Worm (Caenorhabditis elegans) whole organism, L1 larva: ENCODE measurements around the gene vit-2.

ENCODE experiments used
- C04F5.9 ChIP-seq: sonication (generic microtip); optimal IDR thresholded peaks from 2 replicates; lab custom pipeline; 2016; ENCODE audit warnings: missing genetic modification characterization, missing compliant biosample characterization
- C16A3.4 ChIP-seq: fragments of 150-350 bp; optimal IDR thresholded peaks from 2 replicates; lab custom pipeline; 2014; ENCODE audit warnings: missing biosample characterization, missing genetic modification characterization
- C34B4.2 ChIP-seq: sonication (generic microtip); optimal IDR thresholded peaks from 2 replicates; lab custom pipeline; 2017; ENCODE audit warnings: mild to moderate bottlenecking, missing genetic modification characterization, missing compliant biosample characterization
- F16B12.6 ChIP-seq: fragments of 150-350 bp; optimal IDR thresholded peaks from 2 replicates; lab custom pipeline; 2014; ENCODE audit warnings: missing biosample characterization, missing genetic modification characterization
- ama-1 ChIP-seq: fragments of 150-350 bp; optimal IDR thresholded peaks from 2 replicates; lab custom pipeline; 2014
- blmp-1 ChIP-seq: fragments of 150-350 bp; optimal IDR thresholded peaks from 2 replicates; lab custom pipeline; 2014; ENCODE audit warnings: missing biosample characterization, missing genetic modification characterization
- ceh-82 ChIP-seq, 3 experiments: fragments of 150-350 bp in 1 of 3; sonication (generic microtip) in 2 of 3; optimal IDR thresholded peaks; 2 replicates each; lab custom pipeline; 2014 to 2017; ENCODE audit warnings: missing biosample characterization in 3 of 3, missing genetic modification characterization in 3 of 3
- ceh-88 ChIP-seq: fragments of 200-800 bp; sonication (Bioruptor generic); IDR thresholded peaks from 2 replicates; pipeline ENCODE4 v1.3.6; 2022; ENCODE audit warnings: missing genetic modification characterization, missing compliant biosample characterization
- ces-1 ChIP-seq: fragments of 150-350 bp; optimal IDR thresholded peaks from 2 replicates; lab custom pipeline; 2014; ENCODE audit warnings: missing biosample characterization, missing genetic modification reagents, missing genetic modification characterization
- efl-1 ChIP-seq, 4 experiments: fragments of 150-350 bp; optimal IDR thresholded peaks in 3 of 4; peaks in 1 of 4; 1 replicate in 1 of 4; 2 replicates in 3 of 4; lab custom pipeline; 2014; ENCODE audit warnings: missing biosample characterization in 2 of 4, missing genetic modification characterization in 2 of 4, missing genetic modification reagents in 2 of 4
- efl-3 ChIP-seq: fragments of 200-800 bp; sonication (Bioruptor generic); optimal IDR thresholded peaks from 2 replicates; lab custom pipeline; 2018; ENCODE audit warnings: mild to moderate bottlenecking, missing genetic modification characterization, missing compliant biosample characterization
- egl-13 ChIP-seq: sonication (generic microtip); optimal IDR thresholded peaks from 2 replicates; lab custom pipeline; 2016; ENCODE audit warnings: missing genotype, missing genetic modification reagents, missing genetic modification characterization, missing compliant biosample characterization
- elt-2 ChIP-seq: sonication (generic microtip); optimal IDR thresholded peaks from 2 replicates; lab custom pipeline; 2016; ENCODE audit warnings: missing genetic modification characterization, mild to moderate bottlenecking, inconsistent platforms, missing compliant biosample characterization, missing genetic modification reagents
- elt-3 ChIP-seq, 6 experiments: fragments of 150-350 bp in 1 of 6; sonication (generic microtip); optimal IDR thresholded peaks; 2 replicates each; lab custom pipeline; 2017 to 2018; ENCODE audit warnings: missing biosample characterization in 6 of 6, missing genetic modification characterization in 6 of 6, inconsistent platforms in 1 of 6
- fkh-10 ChIP-seq: sonication (generic microtip); optimal IDR thresholded peaks from 2 replicates; lab custom pipeline; 2017; ENCODE audit warnings: missing biosample characterization, missing genetic modification reagents, missing genetic modification characterization
- fkh-4 ChIP-seq: sonication (generic microtip); optimal IDR thresholded peaks from 2 replicates; lab custom pipeline; 2016; ENCODE audit warnings: missing compliant biosample characterization, missing genetic modification characterization, borderline replicate concordance
- grh-1 ChIP-seq: fragments of 200-800 bp; sonication (Bioruptor generic); IDR thresholded peaks from 2 replicates; pipeline ENCODE4 v1.3.6; 2022; ENCODE audit warnings: missing genetic modification reagents, missing genetic modification characterization, missing compliant biosample characterization
- hlh-4 ChIP-seq: sonication (generic microtip); optimal IDR thresholded peaks from 2 replicates; lab custom pipeline; 2016; ENCODE audit warnings: mild to moderate bottlenecking, missing genetic modification characterization, missing compliant biosample characterization
- hpl-2 ChIP-seq: fragments of 150-350 bp; optimal IDR thresholded peaks from 2 replicates; lab custom pipeline; 2014; ENCODE audit warnings: missing biosample characterization, missing genetic modification reagents, missing genetic modification characterization
- jun-1 ChIP-seq: fragments of 150-350 bp; optimal IDR thresholded peaks from 2 replicates; lab custom pipeline; 2014; ENCODE audit warnings: missing biosample characterization, missing genetic modification reagents, missing genetic modification characterization
- lin-13 ChIP-seq: fragments of 150-350 bp; optimal IDR thresholded peaks from 2 replicates; lab custom pipeline; 2014; ENCODE audit warnings: missing biosample characterization, missing genetic modification reagents, missing genetic modification characterization
- lin-15B ChIP-seq: fragments of 150-350 bp; sonication (generic microtip); optimal IDR thresholded peaks from 3 replicates; lab custom pipeline; 2014; ENCODE audit warnings: missing biosample characterization, missing genetic modification characterization
- lin-35 ChIP-seq, 2 experiments: fragments of 150-350 bp; optimal IDR thresholded peaks; 2 replicates each; lab custom pipeline; 2014; ENCODE audit warnings: missing biosample characterization in 2 of 2, missing genetic modification characterization in 2 of 2, missing genetic modification reagents in 2 of 2
- lin-39 ChIP-seq: fragments of 150-350 bp; optimal IDR thresholded peaks from 2 replicates; lab custom pipeline; 2014; ENCODE audit warnings: missing biosample characterization, missing genetic modification reagents, missing genetic modification characterization
- lsy-2 ChIP-seq, 2 experiments: fragments of 150-350 bp; optimal IDR thresholded peaks; 2 replicates each; lab custom pipeline; 2014; ENCODE audit warnings: missing biosample characterization in 2 of 2, missing genetic modification characterization in 2 of 2
- mab-9 ChIP-seq: fragments of 200-800 bp; sonication (Bioruptor generic); IDR thresholded peaks from 2 replicates; pipeline ENCODE4 v1.3.6; 2022; ENCODE audit warnings: missing genetic modification reagents, missing genetic modification characterization, missing compliant biosample characterization
- mef-2 ChIP-seq: fragments of 150-350 bp; optimal IDR thresholded peaks from 2 replicates; lab custom pipeline; 2014; ENCODE audit warnings: missing biosample characterization, missing genetic modification characterization
- mep-1 ChIP-seq: fragments of 150-350 bp; optimal IDR thresholded peaks from 2 replicates; lab custom pipeline; 2014; ENCODE audit warnings: missing biosample characterization, missing genetic modification characterization
- nhr-12 ChIP-seq: sonication (generic microtip); optimal IDR thresholded peaks from 2 replicates; lab custom pipeline; 2017; ENCODE audit warnings: missing biosample characterization, missing genetic modification characterization
- nhr-19 ChIP-seq: fragments of 200-800 bp; sonication (Bioruptor generic); conservative IDR thresholded peaks from 2 replicates; pipeline ENCODE4 v1.3.6; 2022; ENCODE audit warnings: missing genetic modification characterization, missing compliant biosample characterization
- nhr-237 ChIP-seq: fragments of 150-350 bp; optimal IDR thresholded peaks from 2 replicates; lab custom pipeline; 2014; ENCODE audit warnings: missing biosample characterization, missing genetic modification characterization
- nhr-71 ChIP-seq: sonication (generic microtip); optimal IDR thresholded peaks from 2 replicates; lab custom pipeline; 2016; ENCODE audit warnings: mild to moderate bottlenecking, missing genetic modification characterization, moderate library complexity, missing compliant biosample characterization
- nhr-76 ChIP-seq: sonication (generic microtip); optimal IDR thresholded peaks from 2 replicates; lab custom pipeline; 2017; ENCODE audit warnings: missing biosample characterization, missing genetic modification characterization
- nhr-77 ChIP-seq: fragments of 150-350 bp; optimal IDR thresholded peaks from 2 replicates; lab custom pipeline; 2014; ENCODE audit warnings: missing biosample characterization, missing genetic modification characterization
- nhr-85 ChIP-seq: sonication (generic microtip); peaks from one replicate; lab custom pipeline; 2016; ENCODE audit warnings: missing genetic modification characterization, inconsistent platforms, missing compliant biosample characterization
- nhr-90 ChIP-seq: sonication (generic microtip); optimal IDR thresholded peaks from 2 replicates; lab custom pipeline; 2016; ENCODE audit warnings: mild to moderate bottlenecking, missing genetic modification characterization, missing compliant biosample characterization; ENCODE audit not compliant: poor library complexity
- pag-3 ChIP-seq: sonication (generic microtip); optimal IDR thresholded peaks from 2 replicates; lab custom pipeline; 2017; ENCODE audit warnings: missing genetic modification characterization, mild to moderate bottlenecking, missing compliant biosample characterization, antibody characterized with exemption, borderline replicate concordance; ENCODE audit not compliant: insufficient read depth
- pqm-1 ChIP-seq: sonication (generic microtip); optimal IDR thresholded peaks from 3 replicates; lab custom pipeline; 2017; ENCODE audit warnings: missing biosample characterization, missing genetic modification characterization
- skn-1 ChIP-seq: fragments of 150-350 bp; optimal IDR thresholded peaks from 2 replicates; lab custom pipeline; 2014; ENCODE audit warnings: missing biosample characterization, missing genetic modification characterization
- snpc-4 ChIP-seq: fragments of 150-350 bp; optimal IDR thresholded peaks from 2 replicates; lab custom pipeline; 2014; ENCODE audit warnings: missing biosample characterization, missing genetic modification characterization
- snu-23 ChIP-seq: sonication (generic microtip); optimal IDR thresholded peaks from 2 replicates; lab custom pipeline; 2016; ENCODE audit warnings: missing genetic modification characterization, missing compliant biosample characterization
- sox-4 ChIP-seq: sonication (generic microtip); optimal IDR thresholded peaks from 2 replicates; lab custom pipeline; 2016; ENCODE audit warnings: missing genetic modification characterization, missing compliant biosample characterization
- sup-37 ChIP-seq: fragments of 200-800 bp; sonication (Bioruptor generic); optimal IDR thresholded peaks from 2 replicates; lab custom pipeline; 2018; ENCODE audit warnings: mild to moderate bottlenecking, missing genetic modification characterization, missing compliant biosample characterization
- tbx-2 ChIP-seq: sonication (generic microtip); optimal IDR thresholded peaks from 2 replicates; lab custom pipeline; 2016; ENCODE audit warnings: missing genetic modification characterization, missing compliant biosample characterization
- unc-30 ChIP-seq: sonication (generic microtip); optimal IDR thresholded peaks from 2 replicates; lab custom pipeline; 2017; ENCODE audit warnings: missing biosample characterization, missing genetic modification characterization
- unc-62 ChIP-seq: fragments of 150-350 bp; optimal IDR thresholded peaks from 2 replicates; lab custom pipeline; 2014; ENCODE audit warnings: missing biosample characterization, missing genetic modification reagents, missing genetic modification characterization
- unc-86 ChIP-seq: sonication (generic microtip); optimal IDR thresholded peaks from 2 replicates; lab custom pipeline; 2016; ENCODE audit warnings: missing genetic modification characterization, missing compliant biosample characterization
- unc-98 ChIP-seq: fragments of 200-800 bp; sonication (Bioruptor generic); IDR thresholded peaks from 2 replicates; pipeline ENCODE4 v1.3.6; 2022; ENCODE audit warnings: missing genetic modification characterization, missing compliant biosample characterization
- vab-15 ChIP-seq: sonication (generic microtip); optimal IDR thresholded peaks from 2 replicates; lab custom pipeline; 2017; ENCODE audit warnings: missing genotype, mild to moderate bottlenecking, missing genetic modification characterization, missing compliant biosample characterization
- xbp-1 ChIP-seq: sonication (generic microtip); optimal IDR thresholded peaks from 2 replicates; lab custom pipeline; 2016; ENCODE audit warnings: missing genetic modification characterization, missing compliant biosample characterization
- zag-1 ChIP-seq: fragments of 150-350 bp; optimal IDR thresholded peaks from 2 replicates; lab custom pipeline; 2014; ENCODE audit warnings: missing biosample characterization, missing genetic modification characterization
- zip-4 ChIP-seq: fragments of 200-800 bp; sonication (Bioruptor generic); optimal IDR thresholded peaks from 2 replicates; lab custom pipeline; 2018; ENCODE audit warnings: mild to moderate bottlenecking, missing genetic modification characterization, moderate library complexity, missing compliant biosample characterization
- ztf-4 ChIP-seq: fragments of 150-350 bp; optimal IDR thresholded peaks from 2 replicates; lab custom pipeline; 2014; ENCODE audit warnings: missing biosample characterization, missing genetic modification characterization

vit-2 gene

DNA sequence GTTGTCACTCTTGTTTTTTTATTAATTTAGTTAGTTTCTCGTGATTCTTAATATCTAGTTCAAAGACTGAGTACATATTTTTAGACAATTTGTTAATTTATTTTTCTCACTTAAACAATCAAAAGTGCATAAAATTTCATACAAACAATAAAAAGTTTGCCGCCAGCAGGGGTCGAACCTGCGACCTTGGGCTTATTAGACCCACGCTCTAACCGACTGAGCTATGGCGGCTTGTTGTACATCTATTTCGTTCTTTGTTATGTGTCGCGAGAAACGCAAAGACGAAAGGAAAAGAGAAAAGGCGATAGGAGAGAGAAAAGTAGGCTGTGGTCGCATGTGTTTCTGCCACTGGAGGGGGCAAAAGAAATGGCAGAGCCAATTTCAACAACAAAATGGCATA is 15.4 kb upstream of the vit-2 start (continued):
- TF ChIP-seq ama-1 (no peak), unc-30 (tag; lab: Kevin White, UChicago) (no peak), ces-1 (no peak), F16B12.6 (tag; lab: Kevin White, UChicago) (no peak), zip-4 (no peak), elt-2 (peak; percentile 59), nhr-237 (no peak), hpl-2 (GFP tag; lab: Kevin White, UChicago) (no peak), grh-1 (GFP tag; lab: Robert Waterston, UW) (peak; percentile 11; the same call in 1 of the 2 replicates), mef-2 (tag; lab: Kevin White, UChicago) (peak; percentile 54), lin-39 (tag; lab: Kevin White, UChicago) (no peak), snu-23 (GFP tag; lab: Kevin White, UChicago) (peak; percentile 89), xbp-1 (peak; percentile 81), fkh-4 (no peak), skn-1 (tag; lab: Kevin White, UChicago) (peak; percentile 74), efl-1 (optimal IDR thresholded peaks at IDR 0.05; lab: Kevin White, UChicago) (peak; percentile 25 to 42), efl-1 (GFP tag; optimal IDR thresholded peaks at IDR 0.05 in 1 of 2; lab: Kevin White, UChicago) (no peak), pag-3 (tag; lab: Kevin White, UChicago) (peak; percentile 56), fkh-10 (peak; percentile 81), C04F5.9 (tag; lab: Kevin White, UChicago) (peak; percentile 25), unc-62 (GFP tag; lab: Kevin White, UChicago) (peak; percentile 13), blmp-1 (tag; lab: Kevin White, UChicago) (peak; percentile 76), lin-15B (tag; lab: Kevin White, UChicago) (no peak), unc-86 (tag; lab: Kevin White, UChicago) (peak; percentile 57), lin-35 (GFP tag; optimal IDR thresholded peaks at IDR 0.05; lab: Kevin White, UChicago) (peak; percentile 50 to 75), mep-1 (tag; lab: Kevin White, UChicago) (peak; percentile 80), nhr-71 (peak; percentile 84), zag-1 (peak; percentile 6), unc-98 (GFP tag; lab: Robert Waterston, UW) (0 out of 2 replicates have a peak, but pooled peaks have one; percentile 6), jun-1 (tag; lab: Kevin White, UChicago) (peak; percentile 84), nhr-12 (no peak), ceh-82 (tag; optimal IDR thresholded peaks at IDR 0.05; lab: Kevin White, UChicago) (peak; percentile 49 to 83 (median 70)), nhr-77 (tag; lab: Kevin White, UChicago) (peak; percentile 73), lsy-2 (tag; optimal IDR thresholded peaks at IDR 0.05; lab: Kevin White, UChicago) (peak; percentile 67 to 80), snpc-4 (tag; lab: Kevin White, UChicago) (peak; percentile 22), tbx-2 (tag; lab: Kevin White, UChicago) (peak; percentile 78), nhr-85 (peak; percentile 80), vab-15 (tag; lab: Kevin White, UChicago) (peak; percentile 65), pqm-1 (no peak), sup-37 (GFP tag; lab: Kevin White, UChicago) (peak; percentile 46), egl-13 (tag; lab: Kevin White, UChicago) (peak; percentile 76), ceh-88 (GFP tag; lab: Robert Waterston, UW) (no peak), nhr-19 (GFP tag; lab: Robert Waterston, UW) (peak; percentile 77), ztf-4 (tag; lab: Kevin White, UChicago) (no peak), nhr-76 (tag; lab: Kevin White, UChicago) (peak; percentile 39), sox-4 (peak; percentile 32), nhr-90 (tag; lab: Kevin White, UChicago) (peak; percentile 70), hlh-4 (tag; lab: Kevin White, UChicago) (no peak), mab-9 (no peak), C34B4.2 (no peak), C16A3.4 (tag; lab: Kevin White, UChicago) (peak; percentile 85), efl-3 (no peak), lin-13 (GFP tag; lab: Kevin White, UChicago) (peak; percentile 41), elt-3 (tag; optimal IDR thresholded peaks at IDR 0.05; lab: Kevin White, UChicago) (peak in 2 of 6 experiments; percentile 40 to 85)
